Fruit fly (Drosophila melanogaster): ENCODE measurements around the gene CG6576.
A peak's percentile ranks its signal among the peaks of the same experiment; 100 is the strongest.

DNA sequence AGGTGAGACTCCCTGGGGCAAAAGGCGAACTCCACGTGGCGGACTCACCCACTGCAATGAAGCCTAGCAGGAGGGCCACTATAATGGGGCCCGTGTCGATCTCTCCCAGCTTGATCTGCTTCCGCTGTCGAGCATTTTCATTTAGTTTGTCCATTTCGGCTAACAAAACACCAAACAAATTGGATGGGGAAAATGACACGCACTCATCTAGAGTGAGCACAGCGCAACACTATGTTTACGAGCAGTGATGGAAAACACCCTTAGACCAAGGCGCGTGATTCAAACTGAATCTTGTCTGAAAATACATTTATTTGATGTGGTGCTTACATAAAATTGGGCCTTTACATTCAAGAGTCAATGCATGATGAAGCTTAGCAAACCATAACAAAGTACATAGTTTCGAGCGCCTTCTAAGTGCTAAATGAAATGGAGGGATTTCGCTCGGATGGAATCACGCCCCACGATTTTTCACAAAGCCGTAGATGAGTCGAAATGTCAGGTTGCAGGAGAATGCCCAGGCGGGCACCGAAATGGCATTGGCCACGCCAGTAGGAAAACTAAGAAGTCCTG, 35.7 kb upstream of the CG6576 start, which contains the start of gene SrpRbeta:
- TF ChIP-seq salr (GFP tag; optimal IDR thresholded peaks at IDR 0.05) (no peak), Ets96B (tag; optimal IDR thresholded peaks at IDR 0.05) (no peak), CG8119 (GFP tag; IDR thresholded peaks at IDR 0.05) (no peak), CG16779 (tag; optimal IDR thresholded peaks at IDR 0.05) (no peak), topi (GFP tag; optimal IDR thresholded peaks at IDR 0.05) (peak; percentile 49), achi (GFP tag; optimal IDR thresholded peaks at IDR 0.05) (peak; percentile 26), svp (GFP tag) (no peak), CG3919 (GFP tag; optimal IDR thresholded peaks at IDR 0.05) (peak; percentile 49), CG3032 (tag; optimal IDR thresholded peaks at IDR 0.05) (no peak), Met (GFP tag; optimal IDR thresholded peaks at IDR 0.05) (no peak), CG8632 (GFP tag; optimal IDR thresholded peaks at IDR 0.05) (no peak), CG6163 (GFP tag; IDR thresholded peaks at IDR 0.05) (no peak)
